Worm (Caenorhabditis elegans) whole organism, midembryonic: ENCODE data around the gene grsp-3.

Source experiments
- T22C8.4 ChIP-seq: fragments of 200-800 bp; sonication (Bioruptor generic); IDR thresholded peaks from 2 replicates; pipeline ENCODE4 v1.3.6; 2022; ENCODE audit warnings: missing genetic modification characterization, missing compliant biosample characterization
- cog-1 ChIP-seq: sonication (generic microtip); optimal IDR thresholded peaks from 2 replicates; lab custom pipeline; 2016; ENCODE audit warnings: missing genetic modification characterization, missing compliant biosample characterization
- flt-1 ChIP-seq: fragments of 200-800 bp; sonication (Bioruptor generic); IDR thresholded peaks from 2 replicates; pipeline ENCODE4 v1.3.6; 2022; ENCODE audit warnings: missing genetic modification characterization, missing compliant biosample characterization
- klf-2 ChIP-seq: fragments of 200-800 bp; sonication (Bioruptor generic); conservative IDR thresholded peaks from 2 replicates; pipeline ENCODE4 v1.3.6; 2022; ENCODE audit warnings: missing genetic modification reagents, missing genetic modification characterization, missing compliant biosample characterization
- med-1 ChIP-seq: sonication (generic microtip); optimal IDR thresholded peaks from 2 replicates; lab custom pipeline; 2017; ENCODE audit warnings: missing genetic modification characterization, mild to moderate bottlenecking, missing compliant biosample characterization, antibody characterized with exemption, missing genetic modification reagents; ENCODE audit not compliant: insufficient read depth
- ref-1 ChIP-seq: fragments of 200-800 bp; sonication (Bioruptor generic); conservative IDR thresholded peaks from 2 replicates; pipeline ENCODE4 v1.3.6; 2022; ENCODE audit warnings: missing genetic modification reagents, missing genetic modification characterization, missing compliant biosample characterization
- tab-1 ChIP-seq: fragments of 200-800 bp; sonication (Bioruptor generic); IDR thresholded peaks from 2 replicates; pipeline ENCODE4 v1.3.6; 2022; ENCODE audit warnings: missing genetic modification characterization, missing compliant biosample characterization
- ztf-23 ChIP-seq: fragments of 200-800 bp; sonication (Bioruptor generic); IDR thresholded peaks from 2 replicates; pipeline ENCODE4 v1.3.6; 2022; ENCODE audit warnings: missing genetic modification reagents, missing genetic modification characterization, missing compliant biosample characterization
- ztf-29 ChIP-seq: fragments of 200-800 bp; sonication (Bioruptor generic); IDR thresholded peaks from 2 replicates; pipeline ENCODE4 v1.3.6; 2022; ENCODE audit warnings: missing genetic modification reagents, missing genetic modification characterization, missing compliant biosample characterization

grsp-3 gene

DNA sequence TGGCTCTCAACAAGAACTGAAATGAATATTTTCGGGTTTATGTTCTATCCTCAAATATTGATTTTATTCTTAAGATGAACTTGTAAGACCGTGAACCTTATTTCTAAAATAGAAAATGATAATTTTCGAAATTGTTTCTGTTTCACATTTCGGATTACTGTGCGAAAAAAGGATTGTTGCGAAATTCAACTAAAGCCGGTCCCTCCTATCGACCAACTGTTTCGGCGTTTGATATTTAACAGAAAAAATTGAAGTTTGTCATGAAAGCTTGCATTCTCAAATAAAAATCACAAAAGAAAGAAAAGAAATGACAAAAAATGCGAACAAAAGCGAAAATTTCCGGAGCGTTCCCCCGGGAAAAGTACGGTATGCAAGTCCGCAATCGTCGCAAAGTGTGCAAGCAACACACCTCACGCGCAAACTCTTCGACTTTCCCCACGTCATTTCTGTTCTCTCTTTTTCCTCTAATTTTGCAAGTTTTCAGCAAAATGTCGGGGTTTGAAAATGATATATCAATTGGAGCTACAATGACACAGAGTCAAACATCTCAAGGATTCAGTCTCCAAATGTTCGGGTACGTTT lies 17.4 kb upstream of the grsp-3 start, which contains the start of gene C34D4.4:
Gene C34D4.4 (plus strand): TSS at position 342 of the 582 bp plus-strand sequence.
- no peak for TF ChIP-seq ztf-29 (GFP tag; lab: Robert Waterston, UW)
- no peak for TF ChIP-seq ztf-23
- TF ChIP-seq cog-1: no peak
- TF ChIP-seq med-1: no peak
- TF ChIP-seq tab-1: no peak
- no peak for TF ChIP-seq flt-1 (GFP tag; lab: Robert Waterston, UW)
- TF ChIP-seq klf-2 (GFP tag; lab: Robert Waterston, UW): no peak
- no peak for TF ChIP-seq ref-1 (GFP tag; lab: Robert Waterston, UW)
- no peak for TF ChIP-seq T22C8.4

DNA sequence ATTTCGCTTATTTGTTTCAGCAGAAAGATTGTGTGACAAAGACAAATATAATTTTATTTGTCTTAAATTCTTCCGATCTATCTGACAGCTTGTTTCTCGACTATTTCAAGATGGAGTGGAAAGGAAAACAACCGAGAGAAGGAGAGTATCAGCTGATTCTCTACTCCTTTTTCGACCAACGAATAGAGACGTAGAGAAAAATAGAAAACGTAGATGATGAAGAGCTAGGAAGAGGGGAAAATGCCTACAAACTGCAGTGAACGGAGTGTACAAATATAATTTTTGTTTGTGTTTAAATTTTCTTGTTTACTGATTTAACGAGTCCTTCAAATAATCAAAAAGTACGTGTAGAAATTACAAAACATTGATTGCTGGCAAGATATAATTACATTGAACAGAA lies 16.0 kb upstream of the grsp-3 start:
- no peak for TF ChIP-seq tab-1
- TF ChIP-seq cog-1: no peak
- TF ChIP-seq ztf-29 (GFP tag; lab: Robert Waterston, UW): no peak
- TF ChIP-seq flt-1 (GFP tag; lab: Robert Waterston, UW): no peak
- no peak for TF ChIP-seq ztf-23
- no peak for TF ChIP-seq med-1
- no peak for TF ChIP-seq klf-2 (GFP tag; lab: Robert Waterston, UW)
- TF ChIP-seq ref-1 (GFP tag; lab: Robert Waterston, UW): no peak
- no peak for TF ChIP-seq T22C8.4

DNA sequence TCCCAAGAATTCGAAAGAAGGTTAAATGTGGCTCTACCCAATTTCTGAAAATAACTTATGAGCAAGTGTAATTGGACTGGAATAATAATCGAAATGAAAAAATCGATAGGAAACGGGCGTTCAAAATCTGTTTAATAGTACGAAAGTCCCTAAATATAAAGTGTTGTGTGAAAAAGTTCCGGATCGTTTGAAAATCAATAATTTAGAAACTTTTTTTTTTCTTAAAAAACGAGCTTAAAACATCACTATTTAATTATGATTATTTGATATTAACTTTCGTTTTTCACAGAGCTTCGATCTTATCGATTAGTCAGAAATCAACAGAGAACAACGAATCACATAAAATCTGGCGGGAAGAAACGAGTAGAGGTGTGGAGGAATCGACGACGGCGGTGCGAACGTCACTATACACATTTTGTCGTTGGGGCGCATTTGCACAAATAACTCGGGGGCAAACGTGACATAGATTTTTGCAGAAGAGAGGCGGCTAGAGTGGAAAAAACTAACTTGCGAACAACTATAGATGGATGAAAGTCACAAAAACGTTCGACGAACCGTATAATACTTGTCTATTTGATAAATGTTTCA lies 13.0 kb upstream of the grsp-3 start, which contains the start of gene hecd-1:
Gene hecd-1 (minus strand): TSS at position 51 of the 588 bp plus-strand sequence.
- TF ChIP-seq T22C8.4 (no peak), klf-2 (GFP tag; lab: Robert Waterston, UW) (no peak), ref-1 (GFP tag; lab: Robert Waterston, UW) (no peak), ztf-29 (GFP tag; lab: Robert Waterston, UW) (no peak), tab-1 (no peak), ztf-23 (no peak), flt-1 (GFP tag; lab: Robert Waterston, UW) (no peak), cog-1 (no peak), med-1 (no peak)

DNA sequence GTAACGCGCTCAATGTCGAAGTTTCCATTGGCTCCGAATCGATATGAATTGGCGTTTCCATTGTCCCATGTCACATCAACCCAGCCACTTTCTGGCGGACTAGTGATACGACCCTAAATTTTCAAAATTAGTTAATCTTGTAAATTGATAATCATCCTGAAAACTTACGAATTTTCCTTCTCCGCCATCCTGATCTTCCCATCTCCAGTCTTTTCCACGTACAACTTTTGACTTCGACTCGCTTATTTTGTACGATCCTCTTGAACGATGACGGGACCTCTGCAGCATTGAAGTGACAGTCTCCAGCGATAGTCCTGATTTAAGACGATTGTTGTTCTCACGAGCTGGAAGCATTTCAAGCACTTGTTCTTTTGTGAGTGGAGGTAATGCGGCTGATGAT lies 7.4 kb upstream of the grsp-3 start:
- TF ChIP-seq ztf-29 (GFP tag; lab: Robert Waterston, UW): no peak
- no peak for TF ChIP-seq ref-1 (GFP tag; lab: Robert Waterston, UW)
- no peak for TF ChIP-seq med-1
- no peak for TF ChIP-seq tab-1
- TF ChIP-seq ztf-23: no peak
- TF ChIP-seq flt-1 (GFP tag; lab: Robert Waterston, UW): no peak
- no peak for TF ChIP-seq cog-1
- TF ChIP-seq T22C8.4: no peak
- TF ChIP-seq klf-2 (GFP tag; lab: Robert Waterston, UW): no peak

DNA sequence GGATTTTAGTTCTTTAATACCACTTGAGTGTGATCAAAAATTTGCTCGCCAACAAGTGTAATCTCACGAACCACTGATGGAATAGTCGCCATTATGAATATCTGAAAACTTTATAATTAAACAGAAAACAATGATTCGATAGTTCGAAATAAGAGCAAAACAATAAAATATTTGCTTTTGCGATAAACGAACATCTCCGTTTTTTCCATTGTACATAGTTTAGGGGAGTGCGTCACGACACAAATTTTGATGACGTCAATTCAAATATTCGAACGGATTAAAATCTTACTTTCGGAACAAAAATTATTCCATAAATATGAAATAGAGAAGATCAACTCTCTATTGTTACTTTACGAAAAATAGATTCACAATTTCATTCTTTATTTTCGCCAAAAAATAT lies 2.3 kb upstream of the grsp-3 start, which contains the start of gene mutd-1:
Gene mutd-1 (minus strand): TSS at position 101 of the 400 bp plus-strand sequence.
- TF ChIP-seq cog-1 (no peak), tab-1 (no peak), ztf-29 (GFP tag; lab: Robert Waterston, UW) (no peak), flt-1 (GFP tag; lab: Robert Waterston, UW) (no peak), med-1 (no peak), klf-2 (GFP tag; lab: Robert Waterston, UW) (no peak), ref-1 (GFP tag; lab: Robert Waterston, UW) (no peak), T22C8.4 (no peak), ztf-23 (no peak)

DNA sequence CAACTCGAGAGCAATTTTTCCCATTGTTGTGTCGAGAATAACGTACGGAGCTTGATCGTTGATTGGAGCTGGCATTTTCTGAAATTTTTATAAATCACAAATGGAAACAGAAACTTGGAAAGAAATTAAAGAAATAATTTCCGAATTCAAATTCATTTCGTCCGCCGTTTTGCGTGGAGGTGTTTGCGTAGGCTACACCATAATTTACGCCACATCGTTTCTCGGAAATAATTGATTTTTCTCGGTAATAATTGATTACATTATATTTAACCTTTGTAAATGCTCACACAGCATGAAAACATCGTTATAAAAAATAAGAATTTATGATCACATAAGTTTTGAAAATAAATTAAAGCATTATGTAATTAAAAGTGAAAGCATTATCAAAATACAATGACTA lies 1.4 kb upstream of the grsp-3 start, which contains the start of gene cyn-12:
Gene cyn-12 (minus strand): TSS at position 78 of the 400 bp plus-strand sequence.
- TF ChIP-seq ztf-29 (GFP tag; lab: Robert Waterston, UW) (no peak), med-1 (no peak), T22C8.4 (peak; percentile 42; the same call in 1 of the 2 replicates), flt-1 (GFP tag; lab: Robert Waterston, UW) (no peak)

DNA sequence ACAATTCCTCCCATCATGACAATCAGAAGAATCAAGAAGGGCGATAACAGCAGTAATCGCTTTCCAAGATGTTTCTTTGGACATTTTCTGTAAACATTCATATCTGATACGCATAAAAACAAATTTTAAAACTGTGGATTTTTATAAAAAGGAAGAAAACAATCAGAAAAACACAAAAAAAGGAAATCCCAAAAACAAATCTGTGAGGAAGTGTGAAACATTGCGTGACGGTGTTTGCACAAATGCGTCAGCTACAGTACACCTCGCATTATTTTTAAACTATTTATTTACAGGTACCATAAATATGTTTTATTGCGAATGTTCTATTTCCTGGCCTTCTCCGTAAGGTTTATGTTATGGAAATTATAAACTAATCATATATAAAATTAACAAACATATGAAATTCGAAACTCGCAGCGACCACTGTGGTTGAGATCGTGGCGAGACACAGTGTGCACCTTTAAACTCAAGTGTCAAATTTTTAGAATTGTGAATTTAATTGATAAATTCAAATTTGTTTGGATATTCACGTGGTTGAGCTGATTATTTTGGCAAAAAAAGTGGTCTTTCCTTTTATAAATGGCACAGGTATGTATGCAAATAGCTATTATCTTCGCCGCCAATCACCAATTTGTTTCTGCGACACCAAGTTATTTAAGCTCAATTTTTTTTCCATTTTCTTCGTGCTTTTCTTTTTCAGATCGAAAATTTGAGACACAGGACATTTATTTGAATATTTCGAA lies 10.2 kb downstream of the grsp-3 start, which contains the start of the genes C34D4.10 and str-48:
Gene C34D4.10 (minus strand): TSS at position 101 of the 743 bp plus-strand sequence.
Gene str-48 (plus strand): TSS at position 693 of the 743 bp plus-strand sequence.
- TF ChIP-seq tab-1 (no peak), ref-1 (GFP tag; lab: Robert Waterston, UW) (no peak), med-1 (no peak), ztf-23 (no peak), T22C8.4 (no peak), klf-2 (GFP tag; lab: Robert Waterston, UW) (no peak), ztf-29 (GFP tag; lab: Robert Waterston, UW) (no peak), cog-1 (no peak), flt-1 (GFP tag; lab: Robert Waterston, UW) (no peak)

DNA sequence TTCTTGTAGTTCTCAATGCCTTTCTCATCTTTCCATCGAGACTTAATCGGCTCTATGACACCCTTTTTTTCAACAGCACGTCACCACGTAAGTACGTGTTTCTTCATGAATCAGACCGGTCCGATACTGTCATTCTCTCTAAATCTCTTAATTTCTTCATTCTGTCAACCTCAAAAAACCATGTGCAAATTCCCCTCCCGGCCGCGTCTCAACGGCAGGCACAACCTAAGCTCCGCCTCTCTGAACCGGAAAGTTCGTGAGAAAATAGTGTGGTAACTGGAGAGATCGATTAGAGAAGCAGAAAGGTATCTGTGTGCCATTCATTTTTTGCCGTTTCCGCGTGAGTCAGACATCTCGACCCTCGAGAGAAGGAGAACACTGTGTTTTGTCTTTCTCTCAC lies 17.1 kb downstream of the grsp-3 start, which contains the start of gene nas-8:
Gene nas-8 (plus strand): TSS at position 301 of the 400 bp plus-strand sequence.
- TF ChIP-seq tab-1: no peak
- no peak for TF ChIP-seq med-1
- TF ChIP-seq T22C8.4: no peak
- TF ChIP-seq klf-2 (GFP tag; lab: Robert Waterston, UW): no peak
- no peak for TF ChIP-seq ref-1 (GFP tag; lab: Robert Waterston, UW)
- no peak for TF ChIP-seq flt-1 (GFP tag; lab: Robert Waterston, UW)
- no peak for TF ChIP-seq cog-1
- no peak for TF ChIP-seq ztf-29 (GFP tag; lab: Robert Waterston, UW)
- no peak for TF ChIP-seq ztf-23

DNA sequence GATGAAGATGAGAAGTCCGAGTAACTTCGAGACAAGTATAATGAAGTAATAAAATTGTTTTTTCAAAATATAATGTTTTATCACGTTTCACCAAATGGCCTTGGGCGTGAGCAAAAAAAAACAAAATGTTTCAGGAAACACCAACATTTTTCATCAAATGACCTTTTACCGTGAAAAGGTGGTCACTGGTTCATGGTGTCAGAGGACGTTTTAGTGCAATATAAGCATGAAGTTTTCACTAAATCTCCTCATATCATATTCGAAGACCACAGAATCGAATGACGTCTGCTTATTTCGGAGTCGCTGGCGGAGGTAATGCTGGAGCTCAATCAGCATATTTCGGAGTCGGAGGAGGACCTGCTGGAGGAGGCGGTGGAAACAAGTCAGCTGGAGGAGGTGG lies 20.4 kb downstream of the grsp-3 start, which contains the start of the genes ZC477.7 and ssq-3:
Gene ZC477.7 (minus strand): TSS at position 101 of the 400 bp plus-strand sequence.
Gene ssq-3 (plus strand): TSS at position 251 of the 400 bp plus-strand sequence.
- TF ChIP-seq T22C8.4 (no peak), ztf-29 (GFP tag; lab: Robert Waterston, UW) (no peak), ztf-23 (no peak)
